Fruit fly (Drosophila melanogaster) whole organism, embryonic: ENCODE data around the gene mv.

Experiments used
- Awh ChIP-seq: fragments of 200-800 bp; sonication (Bioruptor generic); IDR thresholded peaks from 2 replicates; pipeline ENCODE4, ENCODE4 v1.3.6; 2022; ENCODE audit warnings: missing biosample characterization, missing genetic modification characterization
- CG10209 ChIP-seq: fragments of 200-800 bp; sonication (Bioruptor generic); optimal IDR thresholded peaks from 3 replicates; lab custom pipeline; 2017; ENCODE audit warnings: missing biosample characterization, mild to moderate bottlenecking, missing genetic modification characterization, missing genetic modification reagents
- CG10543 ChIP-seq: fragments of 200-800 bp; sonication (Bioruptor generic); optimal IDR thresholded peaks from 3 replicates; lab custom pipeline; 2017; ENCODE audit warnings: missing biosample characterization, mild to moderate bottlenecking, missing genetic modification characterization, moderate library complexity
- CG11247 ChIP-seq: fragments of 200-800 bp; sonication (Bioruptor generic); IDR thresholded peaks from 2 replicates; pipeline ENCODE4 v1.3.6; 2022; ENCODE audit warnings: missing biosample characterization, missing genetic modification characterization
- CG11504 ChIP-seq: fragments of 200-800 bp; sonication (Bioruptor generic); optimal IDR thresholded peaks from 3 replicates; lab custom pipeline; 2019; ENCODE audit warnings: missing biosample characterization, mild to moderate bottlenecking, missing genetic modification characterization, moderate library complexity
- CG12219 ChIP-seq: fragments of 200-800 bp; sonication (Bioruptor generic); optimal IDR thresholded peaks from 3 replicates; lab custom pipeline; 2018; ENCODE audit warnings: missing biosample characterization, mild to moderate bottlenecking, missing genetic modification characterization
- CG14050 ChIP-seq: fragments of 200-800 bp; sonication (Bioruptor generic); IDR thresholded peaks from 3 replicates; pipeline ENCODE4 v1.3.6; 2022; ENCODE audit warnings: missing biosample characterization, missing genetic modification characterization
- CG14965 ChIP-seq: fragments of 200-800 bp; sonication (Bioruptor generic); optimal IDR thresholded peaks from 2 replicates; lab custom pipeline; 2016; ENCODE audit warnings: missing biosample characterization, missing genetic modification characterization, borderline replicate concordance
- CG1603 ChIP-seq: fragments of 200-800 bp; sonication (Bioruptor generic); optimal IDR thresholded peaks from 2 replicates; lab custom pipeline; 2019; ENCODE audit warnings: missing biosample characterization, mild to moderate bottlenecking, missing genetic modification characterization, moderate library complexity
- CG17359 ChIP-seq: fragments of 200-800 bp; sonication (Bioruptor generic); optimal IDR thresholded peaks from 3 replicates; lab custom pipeline; 2018; ENCODE audit warnings: missing biosample characterization, mild to moderate bottlenecking, missing genetic modification characterization, moderate library complexity
- CG17385 ChIP-seq: fragments of 200-800 bp; sonication (Bioruptor generic); optimal IDR thresholded peaks from 3 replicates; lab custom pipeline; 2018; ENCODE audit warnings: missing biosample characterization, mild to moderate bottlenecking, missing genetic modification characterization
- CG2678 ChIP-seq: fragments of 200-800 bp; sonication (Bioruptor generic); optimal IDR thresholded peaks from 3 replicates; lab custom pipeline; 2019; ENCODE audit warnings: missing biosample characterization, mild to moderate bottlenecking, missing genetic modification characterization, moderate library complexity
- CG33557 ChIP-seq: fragments of 200-800 bp; sonication (Bioruptor generic); optimal IDR thresholded peaks from 2 replicates; lab custom pipeline; 2019; ENCODE audit warnings: missing biosample characterization, mild to moderate bottlenecking, missing genetic modification characterization, moderate library complexity
- CG4328 ChIP-seq: fragments of 200-800 bp; sonication (Bioruptor generic); optimal IDR thresholded peaks from 3 replicates; lab custom pipeline; 2017; ENCODE audit warnings: missing biosample characterization, missing genetic modification reagents, missing genetic modification characterization
- CG5180 ChIP-seq: fragments of 200-800 bp; sonication (Bioruptor generic); optimal IDR thresholded peaks from 3 replicates; lab custom pipeline; 2017; ENCODE audit warnings: missing biosample characterization, missing genetic modification characterization, mild to moderate bottlenecking, moderate library complexity, missing genetic modification reagents
- CG5245 ChIP-seq: fragments of 200-800 bp; sonication (Bioruptor generic); optimal IDR thresholded peaks from 3 replicates; lab custom pipeline; 2016; ENCODE audit warnings: missing biosample characterization, missing genetic modification characterization
- CG6854 ChIP-seq: fragments of 200-800 bp; sonication (Bioruptor generic); optimal IDR thresholded peaks from 3 replicates; lab custom pipeline; 2017; ENCODE audit warnings: missing biosample characterization, mild to moderate bottlenecking, missing genetic modification characterization
- CG9876 ChIP-seq: fragments of 200-800 bp; sonication (Bioruptor generic); optimal IDR thresholded peaks from 2 replicates; lab custom pipeline; 2016; ENCODE audit warnings: missing biosample characterization, missing genetic modification characterization
- CoRest ChIP-seq: fragments of 200-800 bp; sonication (Bioruptor generic); optimal IDR thresholded peaks from 3 replicates; lab custom pipeline; 2018; ENCODE audit warnings: missing biosample characterization, mild to moderate bottlenecking, missing genetic modification characterization, moderate library complexity
- HHEX ChIP-seq: fragments of 200-800 bp; sonication (Bioruptor generic); optimal IDR thresholded peaks from 3 replicates; lab custom pipeline; 2017; ENCODE audit warnings: missing biosample characterization, mild to moderate bottlenecking, missing genetic modification characterization, missing genetic modification reagents
- HLH3B ChIP-seq: fragments of 200-800 bp; sonication (Bioruptor generic); IDR thresholded peaks from 2 replicates; pipeline ENCODE4 v1.3.6; 2022; ENCODE audit warnings: missing biosample characterization, missing genetic modification characterization
- HLHmδ ChIP-seq: fragments of 200-800 bp; sonication (Bioruptor generic); optimal IDR thresholded peaks from 2 replicates; lab custom pipeline; 2018; ENCODE audit warnings: missing biosample characterization, mild to moderate bottlenecking, missing genetic modification characterization, moderate library complexity
- Hmr ChIP-seq: fragments of 200-800 bp; sonication (Bioruptor generic); optimal IDR thresholded peaks from 3 replicates; lab custom pipeline; 2017; ENCODE audit warnings: mild to moderate bottlenecking, missing biosample characterization, missing genetic modification reagents, missing genetic modification characterization
- Jarid2 ChIP-seq: fragments of 200-800 bp; sonication (Bioruptor generic); optimal IDR thresholded peaks from 3 replicates; lab custom pipeline; 2017; ENCODE audit warnings: mild to moderate bottlenecking, missing biosample characterization, missing genetic modification reagents, missing genetic modification characterization
- Oli ChIP-seq: fragments of 200-800 bp; sonication (Bioruptor generic); optimal IDR thresholded peaks from 2 replicates; lab custom pipeline; 2018; ENCODE audit warnings: missing biosample characterization, mild to moderate bottlenecking, missing genetic modification characterization, moderate library complexity
- Sox102F ChIP-seq: fragments of 200-800 bp; sonication (Bioruptor generic); optimal IDR thresholded peaks from 2 replicates; lab custom pipeline; 2018; ENCODE audit warnings: missing biosample characterization, mild to moderate bottlenecking, missing genetic modification characterization, moderate library complexity
- bcd ChIP-seq: fragments of 200-800 bp; sonication (Bioruptor generic); optimal IDR thresholded peaks from 2 replicates; lab custom pipeline; 2017; ENCODE audit warnings: missing biosample characterization, mild to moderate bottlenecking, missing genetic modification characterization
- bsh ChIP-seq, 2 experiments: fragments of 200-800 bp; sonication (Bioruptor generic); optimal IDR thresholded peaks; 2 replicates each; lab custom pipeline; 2017 to 2018; ENCODE audit warnings: mild to moderate bottlenecking in 2 of 2, missing biosample characterization in 2 of 2, missing genetic modification characterization in 2 of 2, moderate library complexity in 1 of 2
- dimm ChIP-seq: fragments of 200-800 bp; sonication (Bioruptor generic); IDR thresholded peaks from 2 replicates; pipeline ENCODE4 v1.3.6; 2022; ENCODE audit warnings: missing biosample characterization, missing genetic modification characterization
- disco-r ChIP-seq: fragments of 200-800 bp; sonication (Bioruptor generic); optimal IDR thresholded peaks from 2 replicates; lab custom pipeline; 2016; ENCODE audit warnings: missing biosample characterization, missing genetic modification characterization
- en ChIP-seq: fragments of 200-800 bp; sonication (Bioruptor generic); optimal IDR thresholded peaks from 2 replicates; lab custom pipeline; 2016; ENCODE audit warnings: missing biosample characterization, missing genetic modification characterization
- exex ChIP-seq: fragments of 200-800 bp; sonication (Bioruptor generic); optimal IDR thresholded peaks from 4 replicates; lab custom pipeline; 2018; ENCODE audit warnings: missing biosample characterization, mild to moderate bottlenecking, missing genetic modification characterization, moderate library complexity
- eyg ChIP-seq: fragments of 200-800 bp; sonication (Bioruptor generic); optimal IDR thresholded peaks from 3 replicates; lab custom pipeline; 2016; ENCODE audit warnings: missing biosample characterization, missing genetic modification characterization
- fd64A ChIP-seq: fragments of 200-800 bp; sonication (Bioruptor generic); optimal IDR thresholded peaks from 3 replicates; lab custom pipeline; 2018; ENCODE audit warnings: missing biosample characterization, mild to moderate bottlenecking, missing genetic modification characterization
- gce ChIP-seq: fragments of 200-800 bp; sonication (Bioruptor generic); IDR thresholded peaks from 3 replicates; pipeline ENCODE4 v1.3.6; 2022; ENCODE audit warnings: missing biosample characterization, missing genetic modification characterization
- hkb ChIP-seq, 2 experiments: fragments of 200-800 bp in 1 of 2; fragments of >200 bp in 1 of 2; sonication (Bioruptor generic) in 1 of 2; IDR thresholded peaks in 1 of 2; optimal IDR thresholded peaks in 1 of 2; 2 replicates each; pipeline versions ENCODE4 v1.3.6 to Lab custom; 2017 to 2022; ENCODE audit warnings: missing biosample characterization in 1 of 2, missing genetic modification characterization in 1 of 2
- kni ChIP-seq: fragments of 200-800 bp; sonication (Bioruptor generic); optimal IDR thresholded peaks from 3 replicates; lab custom pipeline; 2017; ENCODE audit warnings: mild to moderate bottlenecking, missing biosample characterization, missing genetic modification reagents, missing genetic modification characterization
- nau ChIP-seq: fragments of 200-800 bp; sonication (Bioruptor generic); optimal IDR thresholded peaks from 3 replicates; lab custom pipeline; 2017; ENCODE audit warnings: missing biosample characterization, mild to moderate bottlenecking, missing genetic modification characterization, missing genetic modification reagents
- onecut ChIP-seq: fragments of 200-800 bp; sonication (Bioruptor generic); IDR thresholded peaks from 2 replicates; pipeline ENCODE4 v1.3.6; 2022; ENCODE audit warnings: missing biosample characterization, missing genetic modification characterization
- prd ChIP-seq, 3 experiments: fragments of >200 bp in 2 of 3; fragments of 200-800 bp in 1 of 3; sonication (Bioruptor generic) in 1 of 3; optimal IDR thresholded peaks in 2 of 3; IDR thresholded peaks in 1 of 3; 2 replicates in 2 of 3; 3 replicates in 1 of 3; pipeline versions ENCODE4 v1.3.6 to Lab custom; 2017 to 2022; ENCODE audit warnings: missing biosample characterization in 1 of 3, missing genetic modification characterization in 1 of 3
- sd ChIP-seq: fragments of 200-800 bp; sonication (Bioruptor generic); optimal IDR thresholded peaks from 3 replicates; lab custom pipeline; 2018; ENCODE audit warnings: missing biosample characterization, mild to moderate bottlenecking, missing genetic modification characterization, moderate library complexity
- seq ChIP-seq: fragments of 200-800 bp; sonication (Bioruptor generic); IDR thresholded peaks from 2 replicates; pipeline ENCODE4 v1.3.6; 2022; ENCODE audit warnings: missing biosample characterization, missing genetic modification characterization
- slp2 ChIP-seq: fragments of 200-800 bp; sonication (Bioruptor generic); optimal IDR thresholded peaks from 2 replicates; lab custom pipeline; 2016; ENCODE audit warnings: missing biosample characterization, missing genetic modification characterization
- stc ChIP-seq: fragments of 200-800 bp; sonication (Bioruptor generic); IDR thresholded peaks from 2 replicates; pipeline ENCODE4 v1.3.6; 2022; ENCODE audit warnings: missing biosample characterization, missing genetic modification characterization
- tio ChIP-seq: fragments of 200-800 bp; sonication (Bioruptor generic); optimal IDR thresholded peaks from 2 replicates; lab custom pipeline; 2017; ENCODE audit warnings: missing biosample characterization, missing genetic modification characterization, inconsistent platforms
- wdn ChIP-seq: fragments of 200-800 bp; sonication (Bioruptor generic); IDR thresholded peaks from 2 replicates; pipeline ENCODE4 v1.3.6; 2022; ENCODE audit warnings: missing biosample characterization, missing genetic modification characterization
- wek ChIP-seq: fragments of 200-800 bp; sonication (Bioruptor generic); optimal IDR thresholded peaks from 3 replicates; lab custom pipeline; 2018; ENCODE audit warnings: missing biosample characterization, mild to moderate bottlenecking, missing genetic modification characterization, moderate library complexity
- zf30C ChIP-seq: fragments of 200-800 bp; sonication (Bioruptor generic); optimal IDR thresholded peaks from 3 replicates; lab custom pipeline; 2018; ENCODE audit warnings: missing biosample characterization, mild to moderate bottlenecking, missing genetic modification characterization

The mv gene

DNA sequence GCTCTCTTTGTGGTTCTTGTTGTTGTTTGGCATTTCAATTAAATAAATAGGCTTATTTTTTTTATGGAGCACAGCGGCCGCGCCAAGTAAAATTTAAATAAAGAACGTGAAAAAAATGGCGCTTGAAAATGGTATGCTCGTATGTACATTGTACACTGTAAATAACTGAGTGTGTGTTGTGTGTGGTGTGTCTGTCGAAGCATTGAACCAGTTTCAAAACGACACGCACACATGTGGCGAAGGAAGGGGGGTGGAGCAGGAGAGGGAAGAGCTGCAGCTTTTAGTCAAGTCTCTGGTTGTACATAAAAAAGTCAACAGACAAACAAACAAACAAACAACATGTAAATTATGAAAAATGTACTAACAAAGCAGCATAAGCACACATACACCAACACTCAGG lies 40.8 kb upstream of the mv start (continued):
- TF ChIP-seq HHEX (GFP tag; lab: Kevin White, UChicago), result peak; percentile 18
- peak; percentile 1 for TF ChIP-seq sd (tag; lab: Kevin White, UChicago)
- TF ChIP-seq CG11247 (GFP tag; lab: Robert Waterston, UW), result 0 out of 2 replicates have a peak, but pooled peaks have one; percentile 33
- TF ChIP-seq bsh (GFP tag; optimal IDR thresholded peaks at IDR 0.05; lab: Kevin White, UChicago), result no peak
- TF ChIP-seq exex, result no peak
- TF ChIP-seq CG10543 (GFP tag; lab: Kevin White, UChicago), result peak; percentile 2
- TF ChIP-seq fd64A (GFP tag; lab: Kevin White, UChicago), result peak; percentile 21
- no peak for TF ChIP-seq disco-r
- no peak for TF ChIP-seq wdn (GFP tag; lab: Robert Waterston, UW)
- TF ChIP-seq Awh (GFP tag; lab: Robert Waterston, UW), result peak; percentile 37; the same call in 1 of the 2 replicates
- 0 out of 2 replicates have a peak, but pooled peaks have one; percentile 15 for TF ChIP-seq onecut
- TF ChIP-seq CG33557 (GFP tag; lab: Kevin White, UChicago), result no peak
- peak; percentile 26 for TF ChIP-seq CG10209 (GFP tag; lab: Kevin White, UChicago)
- TF ChIP-seq CG6854, result no peak
- TF ChIP-seq eyg (GFP tag; lab: Kevin White, UChicago), result no peak
- no peak for TF ChIP-seq CG9876 (GFP tag; lab: Kevin White, UChicago)
- TF ChIP-seq HLH3B, result 0 out of 2 replicates have a peak, but pooled peaks have one; percentile 30
- no peak for TF ChIP-seq CG14050 (GFP tag; lab: Robert Waterston, UW)
- 0 out of 3 replicates have a peak, but pooled peaks have one; percentile 35 for TF ChIP-seq gce (GFP tag; lab: Robert Waterston, UW)
- TF ChIP-seq seq, result 0 out of 2 replicates have a peak, but pooled peaks have one; percentile 7
- no peak for TF ChIP-seq CG14965 (GFP tag; lab: Kevin White, UChicago)
- TF ChIP-seq bcd (GFP tag; lab: Kevin White, UChicago), result peak; percentile 30
- no peak for TF ChIP-seq CG5180 (GFP tag; lab: Kevin White, UChicago)
- TF ChIP-seq CG17359 (tag; lab: Kevin White, UChicago), result peak; percentile 39
- TF ChIP-seq Hmr (GFP tag; lab: Kevin White, UChicago), result peak; percentile 21
- peak; percentile 28 for TF ChIP-seq CG11504 (tag; lab: Kevin White, UChicago)
- no peak for TF ChIP-seq HLHmδ
- TF ChIP-seq tio (GFP tag; lab: Kevin White, UChicago), result no peak
- no peak for TF ChIP-seq Jarid2 (GFP tag; lab: Kevin White, UChicago)
- no peak for TF ChIP-seq dimm (GFP tag; lab: Robert Waterston, UW)
- peak; percentile 17 for TF ChIP-seq CG17385 (GFP tag; lab: Kevin White, UChicago)
- TF ChIP-seq CG4328 (GFP tag; lab: Kevin White, UChicago), result peak; percentile 17
- no peak for TF ChIP-seq stc (GFP tag; lab: Robert Waterston, UW)
- no peak for TF ChIP-seq prd (optimal IDR thresholded peaks at IDR 0.05; lab: Kevin White, UChicago)
- no peak for TF ChIP-seq prd (GFP tag; IDR thresholded peaks at IDR 0.05; lab: Robert Waterston, UW)
- TF ChIP-seq CG5245 (GFP tag; lab: Kevin White, UChicago), result no peak
- TF ChIP-seq CoRest (tag; lab: Kevin White, UChicago), result peak; percentile 13
- TF ChIP-seq CG2678 (tag; lab: Kevin White, UChicago), result peak; percentile 50
- TF ChIP-seq CG12219, result peak; percentile 15
- peak; percentile 27 for TF ChIP-seq Sox102F (GFP tag; lab: Kevin White, UChicago)
- TF ChIP-seq kni (GFP tag; lab: Kevin White, UChicago), result no peak
- peak; percentile 6 for TF ChIP-seq wek (GFP tag; lab: Kevin White, UChicago)
- TF ChIP-seq en (GFP tag; lab: Kevin White, UChicago), result no peak
- TF ChIP-seq zf30C (GFP tag; lab: Kevin White, UChicago), result no peak
- TF ChIP-seq hkb (optimal IDR thresholded peaks at IDR 0.05; lab: Kevin White, UChicago), result no peak
- TF ChIP-seq hkb (GFP tag; IDR thresholded peaks at IDR 0.05; lab: Robert Waterston, UW), result no peak
- TF ChIP-seq Oli (tag; lab: Kevin White, UChicago), result no peak
- peak; percentile 6 for TF ChIP-seq slp2
- peak; percentile 16 for TF ChIP-seq nau (GFP tag; lab: Kevin White, UChicago)
- peak; percentile 49 for TF ChIP-seq CG1603 (tag; lab: Kevin White, UChicago)
